Fruit fly (Drosophila melanogaster) whole organism, embryonic: ENCODE data around the gene Atx-1.

Source experiments
- ATbp ChIP-seq: fragments of 200-800 bp; sonication (Bioruptor generic); optimal IDR thresholded peaks from 2 replicates; lab custom pipeline; 2017; ENCODE audit warnings: missing biosample characterization, mild to moderate bottlenecking, missing genetic modification characterization, missing genetic modification reagents
- CG12659 ChIP-seq: fragments of 200-800 bp; sonication (Bioruptor generic); optimal IDR thresholded peaks from 3 replicates; lab custom pipeline; 2017; ENCODE audit warnings: mild to moderate bottlenecking, missing biosample characterization, missing genetic modification reagents, missing genetic modification characterization
- CG1529 ChIP-seq: fragments of 200-800 bp; sonication (Bioruptor generic); optimal IDR thresholded peaks from 3 replicates; lab custom pipeline; 2018; ENCODE audit warnings: missing biosample characterization, missing genetic modification characterization
- CG16815 ChIP-seq: fragments of 200-800 bp; sonication (Bioruptor generic); optimal IDR thresholded peaks from 3 replicates; lab custom pipeline; 2017; ENCODE audit warnings: missing biosample characterization, mild to moderate bottlenecking, missing genetic modification characterization
- CG17359 ChIP-seq: fragments of 200-800 bp; sonication (Bioruptor generic); optimal IDR thresholded peaks from 3 replicates; lab custom pipeline; 2018; ENCODE audit warnings: missing biosample characterization, mild to moderate bottlenecking, missing genetic modification characterization, moderate library complexity
- CG30431 ChIP-seq: fragments of 200-800 bp; sonication (Bioruptor generic); optimal IDR thresholded peaks from 2 replicates; lab custom pipeline; 2017; ENCODE audit warnings: missing biosample characterization, missing genetic modification characterization
- CG31365 ChIP-seq: fragments of 200-800 bp; sonication (Bioruptor generic); optimal IDR thresholded peaks from 2 replicates; lab custom pipeline; 2018; ENCODE audit warnings: missing biosample characterization, mild to moderate bottlenecking, missing genetic modification characterization
- CG32532 ChIP-seq: fragments of 200-800 bp; sonication (Bioruptor generic); IDR thresholded peaks from 2 replicates; pipeline ENCODE4 v1.3.6; 2022; ENCODE audit warnings: missing biosample characterization, missing genetic modification characterization
- CG32767 ChIP-seq: fragments of 200-800 bp; sonication (Bioruptor generic); IDR thresholded peaks from 2 replicates; pipeline ENCODE4 v1.3.6; 2022; ENCODE audit warnings: missing biosample characterization, missing genetic modification characterization
- CG4404 ChIP-seq: fragments of 200-800 bp; sonication (Bioruptor generic); IDR thresholded peaks from 2 replicates; pipeline ENCODE4 v1.3.6; 2022; ENCODE audit warnings: missing biosample characterization, missing genetic modification characterization
- CG4617 ChIP-seq: fragments of 200-800 bp; sonication (Bioruptor generic); optimal IDR thresholded peaks from 3 replicates; lab custom pipeline; 2016; ENCODE audit warnings: missing biosample characterization, missing genetic modification characterization, borderline replicate concordance
- CG5953 ChIP-seq: fragments of 200-800 bp; sonication (Bioruptor generic); IDR thresholded peaks from 2 replicates; pipeline ENCODE4 v1.3.6; 2022; ENCODE audit warnings: missing biosample characterization, missing genetic modification characterization
- CG6175 ChIP-seq: fragments of 200-800 bp; sonication (Bioruptor generic); IDR thresholded peaks from 3 replicates; pipeline ENCODE4 v1.3.6; 2022; ENCODE audit warnings: missing biosample characterization, missing genetic modification characterization
- CG9817 ChIP-seq: fragments of 200-800 bp; sonication (Bioruptor generic); optimal IDR thresholded peaks from 2 replicates; lab custom pipeline; 2018; ENCODE audit warnings: missing biosample characterization, mild to moderate bottlenecking, missing genetic modification characterization, moderate library complexity
- CG9932 ChIP-seq: fragments of 200-800 bp; sonication (Bioruptor generic); IDR thresholded peaks from 2 replicates; pipeline ENCODE4 v1.3.6; 2022; ENCODE audit warnings: missing biosample characterization, missing genetic modification characterization
- Ets65A ChIP-seq: fragments of 200-800 bp; sonication (Bioruptor generic); peaks from one replicate; lab custom pipeline; 2016; ENCODE audit warnings: missing biosample characterization, missing genetic modification characterization
- HLH4C ChIP-seq: fragments of 200-800 bp; sonication (Bioruptor generic); IDR thresholded peaks from 3 replicates; pipeline ENCODE4 v1.3.6; 2022; ENCODE audit warnings: missing biosample characterization, missing genetic modification characterization; ENCODE audit not compliant: partially characterized antibody
- Hr3 ChIP-seq: fragments of 200-800 bp; sonication (Bioruptor generic); optimal IDR thresholded peaks from 3 replicates; lab custom pipeline; 2016; ENCODE audit warnings: missing biosample characterization, missing genetic modification characterization
- Lhr ChIP-seq: fragments of 200-800 bp; sonication (Bioruptor generic); optimal IDR thresholded peaks from 3 replicates; lab custom pipeline; 2017; ENCODE audit warnings: mild to moderate bottlenecking, missing biosample characterization, missing genetic modification reagents, missing genetic modification characterization
- Med ChIP-seq: fragments of 200-800 bp; sonication (Bioruptor generic); peaks from one replicate; lab custom pipeline; 2016; ENCODE audit warnings: missing biosample characterization, missing genetic modification characterization, mild to moderate bottlenecking, inconsistent platforms, moderate library complexity
- Nf-YA ChIP-seq: fragments of 200-800 bp; sonication (Bioruptor generic); IDR thresholded peaks from 2 replicates; pipeline ENCODE4 v1.3.6; 2022; ENCODE audit warnings: missing biosample characterization, missing genetic modification characterization
- Optix ChIP-seq: fragments of 200-800 bp; sonication (Bioruptor generic); IDR thresholded peaks from 3 replicates; pipeline ENCODE4 v1.3.6; 2022; ENCODE audit warnings: missing biosample characterization, missing genetic modification characterization
- Ptx1 ChIP-seq: fragments of 200-800 bp; sonication (Bioruptor generic); IDR thresholded peaks from 2 replicates; pipeline ENCODE4 v1.3.6; 2022; ENCODE audit warnings: missing biosample characterization, missing genetic modification characterization
- Rfx ChIP-seq: fragments of 200-800 bp; sonication (Bioruptor generic); IDR thresholded peaks from 2 replicates; pipeline ENCODE4 v1.3.6; 2022; ENCODE audit warnings: missing biosample characterization, missing genetic modification characterization
- Six4 ChIP-seq: fragments of 200-800 bp; sonication (Bioruptor generic); optimal IDR thresholded peaks from 2 replicates; lab custom pipeline; 2016; ENCODE audit warnings: missing biosample characterization, missing genetic modification characterization
- Trl ChIP-seq, 3 experiments: fragments of >200 bp in 2 of 3; fragments of 200-800 bp in 1 of 3; sonication (Bioruptor generic) in 1 of 3; optimal IDR thresholded peaks; 2 replicates in 1 of 3; 3 replicates in 2 of 3; lab custom pipeline; 2016 to 2017; ENCODE audit warnings: missing biosample characterization in 1 of 3, missing genetic modification characterization in 1 of 3
- Xbp1 ChIP-seq: fragments of 200-800 bp; sonication (Bioruptor generic); optimal IDR thresholded peaks from 3 replicates; lab custom pipeline; 2016; ENCODE audit warnings: missing biosample characterization, mild to moderate bottlenecking, missing genetic modification characterization
- Xrp1 ChIP-seq: fragments of 200-800 bp; sonication (Bioruptor generic); IDR thresholded peaks from 2 replicates; pipeline ENCODE4 v1.3.6; 2022; ENCODE audit warnings: missing biosample characterization, missing genetic modification characterization
- ap ChIP-seq: fragments of 200-800 bp; sonication (Bioruptor generic); IDR thresholded peaks from 2 replicates; pipeline ENCODE4 v1.3.6; 2022; ENCODE audit warnings: missing biosample characterization, missing genetic modification characterization
- az2 ChIP-seq: fragments of 200-800 bp; sonication (Bioruptor generic); optimal IDR thresholded peaks from 3 replicates; lab custom pipeline; 2016; ENCODE audit warnings: missing biosample characterization, missing genetic modification characterization
- ci ChIP-seq: fragments of 200-800 bp; sonication (Bioruptor generic); IDR thresholded peaks from 3 replicates; pipeline ENCODE4 v1.3.6; 2022; ENCODE audit warnings: missing biosample characterization, missing genetic modification characterization
- cwo ChIP-seq: fragments of 200-800 bp; sonication (Bioruptor generic); optimal IDR thresholded peaks from 3 replicates; lab custom pipeline; 2017; ENCODE audit warnings: missing biosample characterization, missing genetic modification characterization, mild to moderate bottlenecking, moderate library complexity, missing genetic modification reagents
- dysf ChIP-seq: fragments of 200-800 bp; sonication (Bioruptor generic); IDR thresholded peaks from 3 replicates; pipeline ENCODE4 v1.3.6; 2022; ENCODE audit warnings: missing biosample characterization, missing genetic modification characterization
- fd64A ChIP-seq: fragments of 200-800 bp; sonication (Bioruptor generic); optimal IDR thresholded peaks from 3 replicates; lab custom pipeline; 2018; ENCODE audit warnings: missing biosample characterization, mild to moderate bottlenecking, missing genetic modification characterization
- gem ChIP-seq: fragments of 200-800 bp; sonication (Bioruptor generic); optimal IDR thresholded peaks from 2 replicates; lab custom pipeline; 2019; ENCODE audit warnings: missing biosample characterization, mild to moderate bottlenecking, missing genetic modification characterization, moderate library complexity
- ind ChIP-seq: fragments of 200-800 bp; sonication (Bioruptor generic); optimal IDR thresholded peaks from 3 replicates; lab custom pipeline; 2016; ENCODE audit warnings: missing biosample characterization, missing genetic modification characterization
- insv ChIP-seq, 2 experiments: fragments of 200-800 bp; sonication (Bioruptor generic); optimal IDR thresholded peaks; 3 replicates each; lab custom pipeline; 2016 to 2018; ENCODE audit warnings: missing biosample characterization in 2 of 2, missing genetic modification characterization in 2 of 2
- ken ChIP-seq: fragments of 200-800 bp; sonication (Bioruptor generic); IDR thresholded peaks from 3 replicates; pipeline ENCODE4 v1.3.6; 2022; ENCODE audit warnings: missing biosample characterization, missing genetic modification characterization
- phol ChIP-seq: fragments of 200-800 bp; sonication (Bioruptor generic); optimal IDR thresholded peaks from 3 replicates; lab custom pipeline; 2018; ENCODE audit warnings: missing biosample characterization, mild to moderate bottlenecking, missing genetic modification characterization, moderate library complexity
- prd ChIP-seq, 3 experiments: fragments of >200 bp in 2 of 3; fragments of 200-800 bp in 1 of 3; sonication (Bioruptor generic) in 1 of 3; optimal IDR thresholded peaks in 2 of 3; IDR thresholded peaks in 1 of 3; 2 replicates in 2 of 3; 3 replicates in 1 of 3; pipeline versions ENCODE4 v1.3.6 to Lab custom; 2017 to 2022; ENCODE audit warnings: missing biosample characterization in 1 of 3, missing genetic modification characterization in 1 of 3
- row ChIP-seq: fragments of 200-800 bp; sonication (Bioruptor generic); IDR thresholded peaks from 3 replicates; pipeline ENCODE4 v1.3.6; 2022; ENCODE audit warnings: missing biosample characterization, missing genetic modification characterization
- run ChIP-seq: fragments of 200-800 bp; sonication (Bioruptor generic); optimal IDR thresholded peaks from 3 replicates; lab custom pipeline; 2018; ENCODE audit warnings: missing biosample characterization, mild to moderate bottlenecking, missing genetic modification characterization
- seq ChIP-seq: fragments of 200-800 bp; sonication (Bioruptor generic); IDR thresholded peaks from 2 replicates; pipeline ENCODE4 v1.3.6; 2022; ENCODE audit warnings: missing biosample characterization, missing genetic modification characterization
- slbo ChIP-seq: fragments of 200-800 bp; sonication (Bioruptor generic); IDR thresholded peaks from 2 replicates; pipeline ENCODE4 v1.3.6; 2022; ENCODE audit warnings: missing biosample characterization, missing genetic modification characterization
- stc ChIP-seq: fragments of 200-800 bp; sonication (Bioruptor generic); IDR thresholded peaks from 2 replicates; pipeline ENCODE4 v1.3.6; 2022; ENCODE audit warnings: missing biosample characterization, missing genetic modification characterization
- tgo ChIP-seq: fragments of 200-800 bp; sonication (Bioruptor generic); IDR thresholded peaks from 3 replicates; pipeline ENCODE4 v1.3.6; 2022; ENCODE audit warnings: missing biosample characterization, missing genetic modification characterization
- twi ChIP-seq: fragments of 200-800 bp; optimal IDR thresholded peaks from 2 replicates; lab custom pipeline; 2019; ENCODE audit warnings: missing biosample characterization, mild to moderate bottlenecking, missing genetic modification characterization, moderate library complexity
- unpg ChIP-seq: fragments of 200-800 bp; sonication (Bioruptor generic); optimal IDR thresholded peaks from 3 replicates; lab custom pipeline; 2018; ENCODE audit warnings: missing biosample characterization, mild to moderate bottlenecking, missing genetic modification characterization, moderate library complexity
- vvl ChIP-seq: fragments of 200-800 bp; sonication (Bioruptor generic); IDR thresholded peaks from 2 replicates; pipeline ENCODE4 v1.3.6; 2022; ENCODE audit warnings: missing biosample characterization, missing genetic modification characterization
- zen2 ChIP-seq: fragments of 200-800 bp; sonication (Bioruptor generic); IDR thresholded peaks from 3 replicates; pipeline ENCODE4 v1.3.6; 2022; ENCODE audit warnings: missing biosample characterization, missing genetic modification characterization; ENCODE audit not compliant: partially characterized antibody

The Atx-1 gene

dm6 chrX:6791531-6791930, 31.5 kb upstream of the Atx-1 start:
- TF ChIP-seq insv (GFP tag; optimal IDR thresholded peaks at IDR 0.05; lab: Kevin White, UChicago) (no peak), ATbp (no peak), dysf (GFP tag; lab: Robert Waterston, UW) (peak; percentile 56), fd64A (GFP tag; lab: Kevin White, UChicago) (no peak), Six4 (no peak), CG6175 (GFP tag; lab: Robert Waterston, UW) (no peak), prd (optimal IDR thresholded peaks at IDR 0.05; lab: Kevin White, UChicago) (no peak), prd (GFP tag; IDR thresholded peaks at IDR 0.05; lab: Robert Waterston, UW) (peak; percentile 35; the same call in 1 of the 3 replicates), Ets65A (GFP tag; lab: Kevin White, UChicago) (peak; percentile 20), stc (0 out of 2 replicates have a peak, but pooled peaks have one; percentile 6), Optix (GFP tag; lab: Robert Waterston, UW) (0 out of 3 replicates have a peak, but pooled peaks have one; percentile 19), ind (no peak), CG32532 (peak; percentile 54; the same call in 1 of the 2 replicates), CG31365 (tag; lab: Kevin White, UChicago) (no peak), CG4404 (GFP tag; lab: Robert Waterston, UW) (no peak), row (GFP tag; lab: Robert Waterston, UW) (peak; percentile 34; the same call in 1 of the 3 replicates), CG17359 (peak; percentile 41), CG16815 (GFP tag; lab: Kevin White, UChicago) (no peak), phol (tag; lab: Kevin White, UChicago) (peak; percentile 8), Trl (optimal IDR thresholded peaks at IDR 0.05; lab: Kevin White, UChicago) (peak; percentile 9 to 59), Trl (GFP tag; optimal IDR thresholded peaks at IDR 0.05; lab: Kevin White, UChicago) (no peak), CG4617 (GFP tag; lab: Kevin White, UChicago) (no peak), Hr3 (GFP tag; lab: Kevin White, UChicago) (no peak), ken (peak; percentile 50; the same call in 1 of the 3 replicates), twi (tag; lab: Kevin White, UChicago) (no peak), Nf-YA (GFP tag; lab: Robert Waterston, UW) (0 out of 2 replicates have a peak, but pooled peaks have one; percentile 17), Lhr (GFP tag; lab: Kevin White, UChicago) (no peak), vvl (peak; percentile 58), seq (no peak; the same call in 1 of the 2 replicates), az2 (peak; percentile 9), Rfx (GFP tag; lab: Robert Waterston, UW) (peak; percentile 51; the same call in 1 of the 2 replicates), Med (GFP tag; lab: Kevin White, UChicago) (peak; percentile 65), HLH4C (0 out of 3 replicates have a peak, but pooled peaks have one; percentile 19), slbo (GFP tag; lab: Robert Waterston, UW) (peak; percentile 54), ap (GFP tag; lab: Robert Waterston, UW) (no peak), Xrp1 (GFP tag; lab: Robert Waterston, UW) (0 out of 2 replicates have a peak, but pooled peaks have one; percentile 18), unpg (GFP tag; lab: Kevin White, UChicago) (no peak), CG30431 (GFP tag; lab: Kevin White, UChicago) (no peak), tgo (GFP tag; lab: Robert Waterston, UW) (0 out of 3 replicates have a peak, but pooled peaks have one; percentile 32), CG9932 (GFP tag; lab: Robert Waterston, UW) (peak; percentile 42; the same call in 1 of the 2 replicates), run (tag; lab: Kevin White, UChicago) (no peak), CG9817 (tag; lab: Kevin White, UChicago) (peak; percentile 4), gem (tag; lab: Kevin White, UChicago) (no peak), zen2 (GFP tag; lab: Robert Waterston, UW) (no peak), CG1529 (GFP tag; lab: Kevin White, UChicago) (no peak), cwo (GFP tag; lab: Kevin White, UChicago) (peak; percentile 4), ci (GFP tag; lab: Robert Waterston, UW) (peak; percentile 71; the same call in 2 of the 3 replicates), CG5953 (GFP tag; lab: Robert Waterston, UW) (peak; percentile 45), CG12659 (GFP tag; lab: Kevin White, UChicago) (peak; percentile 16), Ptx1 (peak; percentile 30; the same call in 1 of the 2 replicates), Xbp1 (GFP tag; lab: Kevin White, UChicago) (peak; percentile 14), CG32767 (GFP tag; lab: Robert Waterston, UW) (peak; percentile 57; the same call in 1 of the 2 replicates)
